Worm (Caenorhabditis elegans) whole organism, midembryonic: Measurements from ENCODE around the gene D2089.3.

Experiments
- T22C8.4 ChIP-seq: fragments of 200-800 bp; sonication (Bioruptor generic); IDR thresholded peaks from 2 replicates; pipeline ENCODE4 v1.3.6; 2022; ENCODE audit warnings: missing genetic modification characterization, missing compliant biosample characterization
- flt-1 ChIP-seq: fragments of 200-800 bp; sonication (Bioruptor generic); IDR thresholded peaks from 2 replicates; pipeline ENCODE4 v1.3.6; 2022; ENCODE audit warnings: missing genetic modification characterization, missing compliant biosample characterization
- klf-2 ChIP-seq: fragments of 200-800 bp; sonication (Bioruptor generic); conservative IDR thresholded peaks from 2 replicates; pipeline ENCODE4 v1.3.6; 2022; ENCODE audit warnings: missing genetic modification reagents, missing genetic modification characterization, missing compliant biosample characterization
- med-1 ChIP-seq: sonication (generic microtip); optimal IDR thresholded peaks from 2 replicates; lab custom pipeline; 2017; ENCODE audit warnings: missing genetic modification characterization, mild to moderate bottlenecking, missing compliant biosample characterization, antibody characterized with exemption, missing genetic modification reagents; ENCODE audit not compliant: insufficient read depth
- ztf-23 ChIP-seq: fragments of 200-800 bp; sonication (Bioruptor generic); IDR thresholded peaks from 2 replicates; pipeline ENCODE4 v1.3.6; 2022; ENCODE audit warnings: missing genetic modification reagents, missing genetic modification characterization, missing compliant biosample characterization

- TF ChIP-seq ztf-23 (GFP tag; lab: Robert Waterston, UW) (no peak), T22C8.4 (GFP tag; lab: Robert Waterston, UW) (no peak), med-1 (GFP tag; lab: Kevin White, UChicago) (no peak), flt-1 (GFP tag; lab: Robert Waterston, UW) (no peak), klf-2 (GFP tag; lab: Robert Waterston, UW) (no peak)
These were observed 42.0 kb upstream of the D2089.3 start, which contains the start of gene col-80 for ce11 chrII:10706901-10707300.
